Fruit fly (Drosophila melanogaster) whole organism: ENCODE measurements around the gene CG13639.

Experiments used
- CG8478 ChIP-seq: fragments of >200 bp; optimal IDR thresholded peaks from 2 replicates; lab custom pipeline; 2018; ENCODE audit warnings: inconsistent platforms
- Dll ChIP-seq: fragments of >200 bp; optimal IDR thresholded peaks from 2 replicates; lab custom pipeline; 2017
- pan ChIP-seq: fragments of >200 bp; optimal IDR thresholded peaks from 2 replicates; lab custom pipeline; 2017
- psq ChIP-seq: fragments of >200 bp; optimal IDR thresholded peaks from 2 replicates; lab custom pipeline; 2017

dm6 chr3R:24828234-24828633 lies 31.9 kb downstream of the CG13639 start, which contains the start of gene RabX4:
- TF ChIP-seq CG8478 (lab: Kevin White, UChicago) (no peak), Dll (lab: Kevin White, UChicago) (no peak), psq (lab: Kevin White, UChicago) (no peak), pan (no peak)
